Worm (Caenorhabditis elegans): Measurements from ENCODE around the gene T26C12.3.

- TF ChIP-seq vab-15 (tag; optimal IDR thresholded peaks at IDR 0.05) (peak; percentile 85), nhr-28 (tag; optimal IDR thresholded peaks at IDR 0.05) (no peak), fos-1 (tag; optimal IDR thresholded peaks at IDR 0.05) (peak; percentile 90)
Measured at ce11 chrIV:3294553-3295185, 21.5 kb upstream of the T26C12.3 start, which contains the start of gene W08E12.7.
